Fruit fly (Drosophila melanogaster) Kc167 (cell line): ENCODE measurements around the gene CG5326.

Experiments
- Myc ChIP-seq: fragments of >200 bp; optimal IDR thresholded peaks from 2 replicates; lab custom pipeline; 2017; ENCODE audit warnings: missing external identifiers
- Sin3A ChIP-seq: fragments of >200 bp; optimal IDR thresholded peaks from 2 replicates; lab custom pipeline; 2018; ENCODE audit warnings: missing external identifiers
- h ChIP-seq: fragments of >200 bp; optimal IDR thresholded peaks from 3 replicates; lab custom pipeline; 2018; ENCODE audit warnings: missing external identifiers
- insv ChIP-seq: fragments of >200 bp; optimal IDR thresholded peaks from 3 replicates; lab custom pipeline; 2018; ENCODE audit warnings: missing external identifiers
- psq ChIP-seq: fragments of >200 bp; optimal IDR thresholded peaks from 2 replicates; lab custom pipeline; 2017; ENCODE audit warnings: missing external identifiers
- ttk ChIP-seq: sonication (Bioruptor generic); optimal IDR thresholded peaks from 2 replicates; lab custom pipeline; 2017; ENCODE audit warnings: missing external identifiers

Gene CG5326

dm6 chr3R:22539762-22540161 lies at the start of gene CG5326:
CG5326 (minus strand) TSS chr3R:22539919.
- no peak for TF ChIP-seq Myc (lab: Kevin White, UChicago)
- no peak for TF ChIP-seq insv

DNA sequence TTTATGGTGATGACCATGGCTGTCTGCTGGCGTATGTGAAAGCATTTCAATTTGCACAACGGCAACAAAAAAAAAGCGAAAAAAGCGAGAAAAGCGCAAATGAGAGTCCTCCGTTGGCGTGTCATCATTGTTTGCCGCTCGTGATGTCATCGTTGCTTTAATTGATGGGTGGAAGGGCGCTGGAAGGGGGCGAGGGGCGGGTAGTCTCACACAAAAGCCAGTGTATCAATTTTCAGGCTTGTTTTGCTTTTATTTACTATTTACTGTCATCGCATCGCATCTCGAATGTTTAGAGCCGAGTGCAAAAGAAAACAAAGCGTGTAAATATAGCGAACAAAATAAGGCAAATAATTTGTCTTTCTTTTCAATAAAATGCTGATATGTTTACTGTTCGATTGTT lies 49.6 kb upstream of the CG5326 start:
- no peak for TF ChIP-seq Myc (lab: Kevin White, UChicago)
- TF ChIP-seq insv: no peak
- no peak for TF ChIP-seq Sin3A
- no peak for TF ChIP-seq h
- no peak for TF ChIP-seq psq (lab: Kevin White, UChicago)
- TF ChIP-seq ttk (lab: Kevin White, UChicago): no peak

DNA sequence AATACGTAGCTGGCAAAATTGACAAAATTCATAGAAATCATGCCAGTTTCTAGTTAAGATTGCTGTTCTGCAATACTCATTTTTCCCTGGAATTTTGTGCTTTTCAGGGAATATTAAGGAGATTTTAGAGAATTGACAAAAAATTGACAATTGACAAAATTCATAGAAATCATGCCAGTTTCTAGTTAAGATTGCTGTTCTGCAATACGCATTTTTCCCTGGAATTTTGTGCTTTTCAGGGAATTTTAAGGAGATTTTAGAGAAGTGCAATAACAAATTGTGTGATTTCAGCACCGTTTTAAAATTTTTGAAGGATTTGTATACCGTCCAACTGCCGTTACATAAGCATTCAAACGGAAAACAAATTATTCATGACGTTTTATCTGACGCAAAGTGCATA lies 49.0 kb upstream of the CG5326 start:
- no peak for TF ChIP-seq insv
- TF ChIP-seq ttk (lab: Kevin White, UChicago): no peak
- TF ChIP-seq h: no peak
- no peak for TF ChIP-seq Myc (lab: Kevin White, UChicago)
- TF ChIP-seq Sin3A: no peak
- no peak for TF ChIP-seq psq (lab: Kevin White, UChicago)

DNA sequence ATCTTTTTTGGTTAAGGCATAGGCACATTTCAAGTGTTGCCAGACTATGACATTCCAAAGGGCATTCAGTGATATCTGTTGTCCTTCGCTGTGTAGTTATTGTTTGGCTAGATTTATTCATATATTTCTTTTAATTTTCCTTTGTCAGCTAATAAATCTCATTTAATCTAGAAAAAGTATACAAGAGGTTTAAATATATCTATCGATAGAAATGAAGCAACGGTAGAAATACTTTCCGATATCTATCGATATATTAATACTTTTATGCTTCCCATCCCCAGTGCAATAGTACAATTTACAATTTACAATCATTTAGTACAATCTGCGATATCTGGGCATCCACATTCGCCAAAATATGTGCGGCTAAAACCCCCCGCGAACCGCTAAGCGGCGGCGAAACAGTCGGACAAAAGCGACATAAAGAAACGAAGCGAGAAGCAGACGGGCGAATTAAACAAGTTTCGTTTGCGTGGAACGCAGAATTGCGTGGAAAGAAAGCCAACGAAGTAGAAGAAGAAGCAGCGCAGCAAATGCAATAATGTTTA lies 47.8 kb upstream of the CG5326 start, which contains the start of gene Efa6:
Gene Efa6 (plus strand): TSS at position 337 of the 545 bp plus-strand sequence.
- TF ChIP-seq insv (no peak), psq (lab: Kevin White, UChicago) (no peak), ttk (lab: Kevin White, UChicago) (no peak), Sin3A (no peak), Myc (lab: Kevin White, UChicago) (no peak), h (no peak)

DNA sequence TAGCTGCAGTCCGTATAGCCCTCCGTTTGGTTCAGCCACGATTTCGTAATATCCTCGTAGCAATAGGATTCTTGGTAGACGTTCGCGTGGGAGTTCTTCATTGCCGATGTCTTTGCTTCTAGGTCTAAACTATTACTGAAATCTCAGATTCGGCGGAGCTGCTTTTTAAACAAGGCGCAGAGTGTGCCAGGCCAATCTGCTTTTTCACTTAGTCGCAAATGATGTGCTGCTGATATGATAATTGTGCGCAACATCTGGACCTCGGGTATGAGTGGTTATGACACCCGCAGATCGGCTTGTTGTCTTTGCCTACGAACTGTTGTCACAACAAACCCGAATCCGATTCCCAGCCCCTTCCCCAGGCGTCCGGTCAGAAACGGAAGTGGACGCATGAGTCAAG lies 46.8 kb upstream of the CG5326 start, which contains the start of gene btn:
Gene btn (minus strand): TSS at position 101 of the 400 bp plus-strand sequence.
- TF ChIP-seq Myc (lab: Kevin White, UChicago) (no peak), h (no peak), insv (no peak), ttk (lab: Kevin White, UChicago) (no peak), Sin3A (no peak), psq (lab: Kevin White, UChicago) (no peak)

DNA sequence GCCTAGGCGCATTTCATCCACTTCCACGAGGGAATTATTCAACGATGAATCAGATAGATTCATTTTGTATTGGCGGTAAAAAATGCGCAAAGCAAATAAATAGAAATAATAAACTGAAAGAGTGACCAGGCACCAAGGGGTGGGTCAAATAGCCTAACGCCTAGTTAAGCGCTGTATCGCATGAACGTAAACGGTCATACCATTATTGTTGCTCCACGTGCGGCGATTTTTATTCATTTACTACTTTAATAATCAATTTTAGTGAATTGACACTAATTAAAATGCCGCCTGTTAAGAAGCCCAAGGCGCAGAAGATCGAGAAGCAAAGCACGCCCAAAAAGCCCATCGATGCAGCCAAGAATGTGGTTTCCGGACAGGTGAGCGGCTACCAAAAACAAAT lies 44.9 kb upstream of the CG5326 start, which contains the start of the genes CG33107 and CG6937:
Gene CG33107 (minus strand): TSS at position 137 of the 400 bp plus-strand sequence.
Gene CG6937 (plus strand): TSS at position 192 of the 400 bp plus-strand sequence.
- no peak for TF ChIP-seq ttk (lab: Kevin White, UChicago)
- no peak for TF ChIP-seq psq (lab: Kevin White, UChicago)
- no peak for TF ChIP-seq insv
- TF ChIP-seq h: no peak
- no peak for TF ChIP-seq Myc (lab: Kevin White, UChicago)
- TF ChIP-seq Sin3A: no peak

- TF ChIP-seq ttk (lab: Kevin White, UChicago) (no peak), Myc (lab: Kevin White, UChicago) (no peak), Sin3A (no peak), insv (no peak), psq (lab: Kevin White, UChicago) (no peak), h (no peak)
These were observed 43.3 kb upstream of the CG5326 start, which contains the start of gene Dph5 for dm6 chr3R:22582981-22583380. Dph5 (minus strand) TSS chr3R:22583225.

dm6 chr3R:22580546-22580945 lies 40.8 kb upstream of the CG5326 start, which contains the start of gene CSN6:
CSN6 (plus strand) TSS chr3R:22580773.
- no peak for TF ChIP-seq Myc (lab: Kevin White, UChicago)

DNA sequence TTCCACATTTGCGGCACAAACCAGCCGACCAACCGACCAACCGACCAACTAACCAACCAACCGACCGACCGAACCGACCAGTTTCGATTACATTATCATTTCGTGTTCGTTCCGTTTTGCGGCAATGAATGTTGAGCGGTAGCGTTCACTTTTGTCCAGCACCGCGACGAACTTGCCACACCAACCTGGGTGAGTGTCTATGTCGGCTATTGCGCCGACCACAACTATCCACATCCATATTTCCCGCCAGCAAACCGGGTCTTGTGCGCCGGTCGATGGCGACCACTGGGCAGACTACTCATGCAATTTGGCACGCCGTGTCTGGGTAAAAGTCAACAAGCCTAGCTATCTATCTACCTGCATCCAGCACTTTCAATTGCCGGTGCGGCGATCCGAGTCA lies 37.3 kb upstream of the CG5326 start:
- no peak for TF ChIP-seq Myc (lab: Kevin White, UChicago)
- TF ChIP-seq Sin3A: no peak
- TF ChIP-seq h: no peak
- no peak for TF ChIP-seq ttk (lab: Kevin White, UChicago)
- no peak for TF ChIP-seq psq (lab: Kevin White, UChicago)
- no peak for TF ChIP-seq insv

- no peak for TF ChIP-seq psq (lab: Kevin White, UChicago)
- TF ChIP-seq Myc (lab: Kevin White, UChicago): no peak
- TF ChIP-seq Sin3A: no peak
- no peak for TF ChIP-seq insv
- TF ChIP-seq ttk (lab: Kevin White, UChicago): no peak
- no peak for TF ChIP-seq h
These were observed 36.5 kb upstream of the CG5326 start for dm6 chr3R:22576096-22576697.

- TF ChIP-seq psq (lab: Kevin White, UChicago) (no peak), Myc (lab: Kevin White, UChicago) (no peak), ttk (lab: Kevin White, UChicago) (no peak), insv (no peak), h (no peak), Sin3A (no peak)
These were observed 33.9 kb upstream of the CG5326 start for dm6 chr3R:22573590-22573989.

dm6 chr3R:22569888-22570287 lies 30.2 kb upstream of the CG5326 start, which contains the start of gene CG33110:
CG33110 (plus strand) TSS chr3R:22570188.
- TF ChIP-seq insv (no peak), Myc (lab: Kevin White, UChicago) (no peak), Sin3A (no peak), psq (lab: Kevin White, UChicago) (no peak), h (no peak), ttk (lab: Kevin White, UChicago) (no peak)

DNA sequence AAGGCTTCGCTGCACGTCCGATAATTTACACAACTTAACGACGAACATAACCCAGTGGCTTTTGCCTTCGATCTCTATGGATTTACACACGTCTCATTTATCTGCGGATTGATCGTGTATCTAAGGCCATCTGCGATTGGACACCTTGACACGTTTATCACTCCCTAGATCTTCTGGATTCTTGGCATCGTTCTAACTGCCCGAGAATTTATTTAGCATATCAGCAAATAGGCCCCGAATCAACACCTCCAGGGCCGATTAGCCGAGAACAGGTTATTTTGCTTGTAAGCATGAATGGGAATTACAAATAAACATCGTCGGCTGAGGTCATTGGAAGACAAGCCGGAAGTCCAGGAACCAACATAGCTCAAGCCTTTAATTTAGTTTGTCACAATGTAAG lies 28.8 kb upstream of the CG5326 start:
- TF ChIP-seq Sin3A: no peak
- TF ChIP-seq ttk (lab: Kevin White, UChicago): no peak
- no peak for TF ChIP-seq psq (lab: Kevin White, UChicago)
- TF ChIP-seq Myc (lab: Kevin White, UChicago): no peak
- TF ChIP-seq h: no peak
- no peak for TF ChIP-seq insv
